Worm (Caenorhabditis elegans): Measurements from ENCODE around the gene Y57G7A.1.

The Y57G7A.1 gene

DNA sequence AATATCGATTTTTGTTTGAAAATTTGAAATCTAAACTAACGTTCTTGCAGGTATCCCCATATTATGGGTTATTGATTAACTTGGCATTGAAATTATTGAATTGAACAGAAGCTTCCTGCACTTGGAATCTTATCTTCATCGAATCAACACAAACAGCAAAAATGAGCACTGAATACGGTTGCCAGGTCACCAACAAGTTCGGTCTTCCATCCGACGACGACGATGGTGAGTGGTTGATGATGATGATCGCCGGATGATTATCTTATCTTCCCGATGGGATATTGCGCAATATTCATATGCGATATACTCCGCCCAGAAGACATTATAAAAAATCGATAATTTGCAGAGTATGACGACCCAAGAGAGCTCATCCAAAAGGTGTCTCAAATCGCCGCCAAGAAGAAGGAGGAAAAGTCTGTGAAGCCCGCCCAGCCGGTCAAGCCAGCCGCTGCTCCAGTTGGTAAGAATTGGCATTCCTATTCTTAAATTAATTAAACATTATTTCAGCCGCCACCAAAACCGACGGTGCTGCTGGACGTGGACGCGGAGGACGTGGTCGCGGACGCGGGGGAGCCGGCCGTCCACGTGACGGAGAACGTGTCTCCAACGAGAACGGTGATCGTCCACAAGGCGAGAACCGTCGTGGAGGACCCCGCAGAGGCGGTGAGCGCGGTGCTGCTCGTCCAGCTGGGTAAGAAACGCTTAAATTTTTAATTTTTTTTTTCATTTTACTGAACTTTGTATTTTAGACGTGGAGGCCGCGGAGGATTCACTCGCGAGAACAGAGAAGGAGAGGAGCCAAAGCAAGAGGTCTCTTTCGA is 22.9 kb downstream of the Y57G7A.1 start, which contains the start of gene vig-1:
vig-1 (plus strand) TSS at position 51 of the 821 bp plus-strand sequence.
- no peak for TF ChIP-seq him-1 (tag; optimal IDR thresholded peaks at IDR 0.05)
- TF ChIP-seq gei-17 (GFP tag; optimal IDR thresholded peaks at IDR 0.05), result no peak
- no peak for TF ChIP-seq efl-1 (GFP tag; optimal IDR thresholded peaks at IDR 0.05)
- no peak for TF ChIP-seq B0035.1 (tag; optimal IDR thresholded peaks at IDR 0.05)
- no peak for TF ChIP-seq Y79H2A.3 (GFP tag; conservative IDR thresholded peaks at IDR 0.05)
- TF ChIP-seq mcd-1 (GFP tag; IDR thresholded peaks at IDR 0.05), result peak; percentile 58
- TF ChIP-seq chd-7 (tag; optimal IDR thresholded peaks at IDR 0.05), result no peak
- no peak for TF ChIP-seq xnd-1 (tag; optimal IDR thresholded peaks at IDR 0.05)
- no peak for TF ChIP-seq F52B5.7 (tag; optimal IDR thresholded peaks at IDR 0.05)
- TF ChIP-seq F10E7.11 (tag; optimal IDR thresholded peaks at IDR 0.05), result no peak
- TF ChIP-seq mes-4 (tag; optimal IDR thresholded peaks at IDR 0.05), result no peak
- peak; percentile 5 for TF ChIP-seq athp-1 (tag; optimal IDR thresholded peaks at IDR 0.05)
- no peak for TF ChIP-seq Y67H2A.10 (GFP tag; conservative IDR thresholded peaks at IDR 0.05)
- peak; percentile 38 for TF ChIP-seq lin-54 (GFP tag; optimal IDR thresholded peaks at IDR 0.05)
- TF ChIP-seq ztf-26 (tag; optimal IDR thresholded peaks at IDR 0.05), result no peak
- no peak for TF ChIP-seq lin-40 (tag; optimal IDR thresholded peaks at IDR 0.05)
- TF ChIP-seq bed-2 (GFP tag; IDR thresholded peaks at IDR 0.05), result no peak
- peak; percentile 66 for TF ChIP-seq dox-1 (GFP tag; IDR thresholded peaks at IDR 0.05)
- no peak for TF ChIP-seq nhr-90 (tag; optimal IDR thresholded peaks at IDR 0.05)
- TF ChIP-seq T26A5.8 (tag; optimal IDR thresholded peaks at IDR 0.05), result no peak
- TF ChIP-seq egrh-3 (GFP tag; IDR thresholded peaks at IDR 0.05), result peak; percentile 88
- TF ChIP-seq ZK185.1 (tag; optimal IDR thresholded peaks at IDR 0.05; ENCODE audit: poor library complexity, severe bottlenecking), result no peak
- no peak for TF ChIP-seq rpc-1 (optimal IDR thresholded peaks at IDR 0.05)
- TF ChIP-seq rpc-1 (tag; optimal IDR thresholded peaks at IDR 0.05), result no peak
- no peak for TF ChIP-seq pbrm-1 (GFP tag; IDR thresholded peaks at IDR 0.05)
- TF ChIP-seq ets-4 (GFP tag; optimal IDR thresholded peaks at IDR 0.05), result no peak
- peak; percentile 12; the same call in 1 of the 2 replicates for TF ChIP-seq attf-6 (GFP tag; IDR thresholded peaks at IDR 0.05)
- no peak for TF ChIP-seq die-1 (tag; optimal IDR thresholded peaks at IDR 0.05)
- TF ChIP-seq F23B12.7 (tag; optimal IDR thresholded peaks at IDR 0.05; ENCODE audit: insufficient read depth), result no peak
- peak; percentile 27; the same call in 1 of the 2 replicates for TF ChIP-seq egl-44 (GFP tag; IDR thresholded peaks at IDR 0.05)
- TF ChIP-seq F33H1.4 (GFP tag; IDR thresholded peaks at IDR 0.05), result peak; percentile 20; the same call in 1 of the 2 replicates
- TF ChIP-seq rec-8 (tag; optimal IDR thresholded peaks at IDR 0.05), result no peak
- TF ChIP-seq fkh-3 (tag; optimal IDR thresholded peaks at IDR 0.05), result no peak
- no peak for TF ChIP-seq ceh-91 (GFP tag; IDR thresholded peaks at IDR 0.05)
- TF ChIP-seq snpc-1.3 (tag; optimal IDR thresholded peaks at IDR 0.05; ENCODE audit: insufficient read depth), result no peak
- no peak for TF ChIP-seq unc-130 (GFP tag; optimal IDR thresholded peaks at IDR 0.05)
- no peak for TF ChIP-seq C06A6.2 (GFP tag; conservative IDR thresholded peaks at IDR 0.05)
- TF ChIP-seq let-526 (GFP tag; IDR thresholded peaks at IDR 0.05), result no peak
- TF ChIP-seq zim-3 (tag; optimal IDR thresholded peaks at IDR 0.05), result no peak
- TF ChIP-seq B0261.1 (tag; optimal IDR thresholded peaks at IDR 0.05), result no peak
- TF ChIP-seq snpc-1.1 (tag; optimal IDR thresholded peaks at IDR 0.05; ENCODE audit: insufficient read depth), result no peak
- TF ChIP-seq lsl-1 (GFP tag; optimal IDR thresholded peaks at IDR 0.05), result peak; percentile 46
- peak; percentile 27; the same call in 1 of the 2 replicates for TF ChIP-seq madf-3 (GFP tag; IDR thresholded peaks at IDR 0.05)
- no peak for TF ChIP-seq madf-8 (GFP tag; conservative IDR thresholded peaks at IDR 0.05)
- TF ChIP-seq lir-1 (GFP tag; conservative IDR thresholded peaks at IDR 0.05), result no peak
- no peak for TF ChIP-seq snpc-4 (GFP tag; optimal IDR thresholded peaks at IDR 0.05)
- no peak for TF ChIP-seq snpc-4 (tag; optimal IDR thresholded peaks at IDR 0.05)
